Worm (Caenorhabditis elegans): ENCODE measurements around the gene srt-67.

Gene srt-67

ce11 chrV:5273770-5274169, 16.5 kb upstream of the srt-67 start, which contains the start of gene natc-2:
Gene natc-2, plus strand, starts transcription at chrV:5274070.
- no peak for TF ChIP-seq lin-13 (tag; optimal IDR thresholded peaks at IDR 0.05)
- no peak for TF ChIP-seq ceh-39 (tag; optimal IDR thresholded peaks at IDR 0.05)
- TF ChIP-seq bed-3 (GFP tag; optimal IDR thresholded peaks at IDR 0.05) = no peak
- TF ChIP-seq cnd-1 (tag; optimal IDR thresholded peaks at IDR 0.05) = no peak

DNA sequence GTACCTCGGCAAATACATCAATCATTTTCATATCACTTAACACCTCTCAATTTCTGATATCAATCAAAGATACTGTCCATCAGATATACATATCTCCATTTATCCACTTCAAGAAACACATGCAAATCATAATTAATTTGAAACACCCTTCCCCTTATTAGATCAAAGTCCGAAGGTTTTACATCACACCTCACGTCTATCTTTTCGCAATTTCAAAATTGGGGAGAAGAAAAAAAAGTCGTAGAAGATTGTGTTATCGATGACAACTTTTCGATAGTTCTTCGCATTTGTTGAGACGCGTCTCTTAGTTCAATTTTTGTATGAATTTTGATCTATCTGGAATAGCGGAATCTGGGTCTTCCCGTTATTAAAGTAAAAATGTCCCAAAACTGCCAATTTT, 16.0 kb upstream of the srt-67 start:
- no peak for TF ChIP-seq nhr-12 (tag; optimal IDR thresholded peaks at IDR 0.05)

ce11 chrV:5272619-5273074, 15.4 kb upstream of the srt-67 start:
- TF ChIP-seq zip-8 (tag; optimal IDR thresholded peaks at IDR 0.05) = no peak
- TF ChIP-seq ceh-39 (tag; optimal IDR thresholded peaks at IDR 0.05) = no peak
- no peak for TF ChIP-seq pha-4 (tag; optimal IDR thresholded peaks at IDR 0.05)
- peak; percentile 71 for TF ChIP-seq unc-120 (tag; optimal IDR thresholded peaks at IDR 0.05; ENCODE audit: poor library complexity, severe bottlenecking)
- no peak for TF ChIP-seq mls-2 (tag; optimal IDR thresholded peaks at IDR 0.05)
- no peak for TF ChIP-seq nhr-237 (tag; optimal IDR thresholded peaks at IDR 0.05)
- TF ChIP-seq M03D4.4 (tag; optimal IDR thresholded peaks at IDR 0.05) = no peak
- TF ChIP-seq blmp-1 (tag; optimal IDR thresholded peaks at IDR 0.05) = no peak
- no peak for TF ChIP-seq ces-1 (GFP tag; optimal IDR thresholded peaks at IDR 0.05)
- no peak for TF ChIP-seq ham-2 (GFP tag; optimal IDR thresholded peaks at IDR 0.05)
- no peak for TF ChIP-seq lin-32 (GFP tag; optimal IDR thresholded peaks at IDR 0.05)
- TF ChIP-seq elt-3 (tag; optimal IDR thresholded peaks at IDR 0.05) = peak; percentile 16
- TF ChIP-seq unc-62 (GFP tag; optimal IDR thresholded peaks at IDR 0.05) = peak; percentile 66
- no peak for TF ChIP-seq mab-5 (tag; optimal IDR thresholded peaks at IDR 0.05)
- TF ChIP-seq mep-1 (tag; optimal IDR thresholded peaks at IDR 0.05) = no peak
- no peak for TF ChIP-seq lsy-2 (tag; optimal IDR thresholded peaks at IDR 0.05)
- TF ChIP-seq hlh-1 (tag; optimal IDR thresholded peaks at IDR 0.05) = peak; percentile 63

ce11 chrV:5272034-5272433, 14.8 kb upstream of the srt-67 start:
- no peak for TF ChIP-seq lin-32 (GFP tag; optimal IDR thresholded peaks at IDR 0.05)
- no peak for TF ChIP-seq nhr-2 (tag; optimal IDR thresholded peaks at IDR 0.05)
- no peak for TF ChIP-seq mep-1 (tag; optimal IDR thresholded peaks at IDR 0.05)
- TF ChIP-seq elt-1 (tag; optimal IDR thresholded peaks at IDR 0.05; ENCODE audit: borderline replicate concordance, insufficient read depth) = no peak
- no peak for TF ChIP-seq nhr-237 (tag; optimal IDR thresholded peaks at IDR 0.05)
- no peak for TF ChIP-seq unc-62 (GFP tag; optimal IDR thresholded peaks at IDR 0.05)
- no peak for TF ChIP-seq ham-2 (GFP tag; optimal IDR thresholded peaks at IDR 0.05)
- no peak for TF ChIP-seq elt-3 (tag; optimal IDR thresholded peaks at IDR 0.05)
- TF ChIP-seq hlh-1 (tag; optimal IDR thresholded peaks at IDR 0.05) = no peak
- no peak for TF ChIP-seq unc-120 (tag; optimal IDR thresholded peaks at IDR 0.05; ENCODE audit: poor library complexity, severe bottlenecking)
- no peak for TF ChIP-seq tbx-8 (GFP tag; optimal IDR thresholded peaks at IDR 0.05)
- TF ChIP-seq ceh-83 (GFP tag; optimal IDR thresholded peaks at IDR 0.05) = no peak
- TF ChIP-seq ces-1 (GFP tag; optimal IDR thresholded peaks at IDR 0.05) = no peak
- TF ChIP-seq nhr-28 (tag; optimal IDR thresholded peaks at IDR 0.05) = no peak

DNA sequence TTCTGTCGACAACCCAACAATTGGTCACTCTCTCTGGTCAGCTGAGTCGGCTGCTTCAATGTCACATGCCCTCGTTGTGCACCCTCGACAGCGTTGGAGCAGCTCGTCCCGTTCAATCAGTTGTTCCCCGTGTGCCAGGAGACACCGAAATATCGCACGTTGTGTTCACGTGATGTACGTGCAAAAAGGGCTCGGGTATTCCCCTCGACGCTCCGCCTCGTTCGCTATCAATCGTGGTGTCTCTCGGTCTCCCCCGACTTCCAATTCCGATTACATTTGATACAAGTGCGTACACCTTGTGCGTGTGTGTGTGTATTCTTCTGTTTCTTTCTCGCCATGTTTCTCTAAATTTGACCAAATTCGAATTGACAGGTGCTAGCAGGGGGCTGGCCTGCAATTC, 14.2 kb upstream of the srt-67 start:
- TF ChIP-seq sptf-1 (tag; optimal IDR thresholded peaks at IDR 0.05) = no peak
- no peak for TF ChIP-seq blmp-1 (tag; optimal IDR thresholded peaks at IDR 0.05)
- TF ChIP-seq unc-62 (GFP tag; optimal IDR thresholded peaks at IDR 0.05) = peak; percentile 67
- TF ChIP-seq unc-120 (tag; optimal IDR thresholded peaks at IDR 0.05; ENCODE audit: poor library complexity, severe bottlenecking) = peak; percentile 92
- no peak for TF ChIP-seq pha-4 (tag; optimal IDR thresholded peaks at IDR 0.05)
- peak; percentile 93 for TF ChIP-seq hlh-1 (tag; optimal IDR thresholded peaks at IDR 0.05)
- TF ChIP-seq M03D4.4 (tag; optimal IDR thresholded peaks at IDR 0.05) = no peak
- no peak for TF ChIP-seq flh-1 (GFP tag; optimal IDR thresholded peaks at IDR 0.05)
- TF ChIP-seq mls-2 (tag; optimal IDR thresholded peaks at IDR 0.05) = peak; percentile 9
- no peak for TF ChIP-seq nhr-2 (tag; optimal IDR thresholded peaks at IDR 0.05)
- no peak for TF ChIP-seq nhr-237 (tag; optimal IDR thresholded peaks at IDR 0.05)
- no peak for TF ChIP-seq sem-2 (GFP tag; optimal IDR thresholded peaks at IDR 0.05)
- TF ChIP-seq ceh-83 (GFP tag; optimal IDR thresholded peaks at IDR 0.05) = no peak
- no peak for TF ChIP-seq mep-1 (tag; optimal IDR thresholded peaks at IDR 0.05)
- TF ChIP-seq tbx-8 (GFP tag; optimal IDR thresholded peaks at IDR 0.05) = no peak
- no peak for TF ChIP-seq drap-1 (GFP tag; optimal IDR thresholded peaks at IDR 0.05)
- TF ChIP-seq snpc-4 (tag; optimal IDR thresholded peaks at IDR 0.05) = no peak
- TF ChIP-seq mab-5 (tag; optimal IDR thresholded peaks at IDR 0.05) = no peak
- TF ChIP-seq nhr-12 (tag; optimal IDR thresholded peaks at IDR 0.05) = no peak

All from whole organism, mixed stage, embryonic.